Worm (Caenorhabditis elegans) whole organism, L3 larva: ENCODE measurements around the gene oig-8.
A peak's percentile ranks its signal among the peaks of the same experiment; 100 is the strongest.

Experiments
- ZK546.5 ChIP-seq: sonication (generic microtip); optimal IDR thresholded peaks from 2 replicates; lab custom pipeline; 2017; ENCODE audit warnings: missing biosample characterization, missing genetic modification characterization
- aly-2 ChIP-seq: fragments of 150-350 bp; optimal IDR thresholded peaks from 2 replicates; lab custom pipeline; 2014; ENCODE audit warnings: missing biosample characterization, missing genetic modification characterization
- ceh-16 ChIP-seq: sonication (generic microtip); optimal IDR thresholded peaks from 2 replicates; lab custom pipeline; 2017; ENCODE audit warnings: missing biosample characterization, missing genetic modification characterization
- ceh-28 ChIP-seq: fragments of 150-350 bp; optimal IDR thresholded peaks from 2 replicates; lab custom pipeline; 2014; ENCODE audit warnings: missing biosample characterization, missing genetic modification reagents, missing genetic modification characterization
- ceh-9 ChIP-seq: sonication (generic microtip); optimal IDR thresholded peaks from 2 replicates; lab custom pipeline; 2018; ENCODE audit warnings: missing biosample characterization, missing genetic modification characterization
- daf-12 ChIP-seq: fragments of 150-350 bp; optimal IDR thresholded peaks from 2 replicates; lab custom pipeline; 2014; ENCODE audit warnings: missing biosample characterization, missing genetic modification reagents, missing genetic modification characterization
- egl-27 ChIP-seq: sonication (generic microtip); optimal IDR thresholded peaks from 4 replicates; lab custom pipeline; 2017; ENCODE audit warnings: missing biosample characterization, missing genetic modification reagents, missing genetic modification characterization
- egl-5 ChIP-seq: fragments of 150-350 bp; optimal IDR thresholded peaks from 2 replicates; lab custom pipeline; 2017; ENCODE audit warnings: missing biosample characterization, missing genetic modification reagents, missing genetic modification characterization, inconsistent platforms
- elt-1 ChIP-seq: fragments of 150-350 bp; optimal IDR thresholded peaks from 2 replicates; lab custom pipeline; 2014; ENCODE audit warnings: missing biosample characterization, missing genetic modification characterization
- elt-2 ChIP-seq: sonication (generic microtip); optimal IDR thresholded peaks from 2 replicates; lab custom pipeline; 2016; ENCODE audit warnings: missing genetic modification reagents, mild to moderate bottlenecking, missing genetic modification characterization, missing compliant biosample characterization
- elt-3 ChIP-seq, 3 experiments: fragments of 150-350 bp in 1 of 3; sonication (generic microtip) in 2 of 3; optimal IDR thresholded peaks; 2 replicates in 2 of 3; 4 replicates in 1 of 3; lab custom pipeline; 2014 to 2017; ENCODE audit warnings: missing biosample characterization in 3 of 3, missing genetic modification characterization in 3 of 3
- eor-1 ChIP-seq, 2 experiments: fragments of 150-350 bp; optimal IDR thresholded peaks; 2 replicates each; lab custom pipeline; 2014 to 2018; ENCODE audit warnings: missing biosample characterization in 2 of 2, missing genetic modification characterization in 2 of 2
- fkh-10 ChIP-seq: sonication (generic microtip); optimal IDR thresholded peaks from 2 replicates; lab custom pipeline; 2017; ENCODE audit warnings: missing biosample characterization, missing genetic modification reagents, missing genetic modification characterization
- fkh-2 ChIP-seq: fragments of 150-350 bp; optimal IDR thresholded peaks from 2 replicates; lab custom pipeline; 2014; ENCODE audit warnings: missing biosample characterization, missing genetic modification reagents, missing genetic modification characterization
- fos-1 ChIP-seq: fragments of 150-350 bp; optimal IDR thresholded peaks from 2 replicates; lab custom pipeline; 2014; ENCODE audit warnings: missing biosample characterization, missing genetic modification characterization
- hmg-11 ChIP-seq: sonication (generic microtip); optimal IDR thresholded peaks from 2 replicates; lab custom pipeline; 2016; ENCODE audit warnings: missing genetic modification characterization, missing compliant biosample characterization
- lin-15B ChIP-seq: fragments of 150-350 bp; optimal IDR thresholded peaks from 2 replicates; lab custom pipeline; 2014; ENCODE audit warnings: missing biosample characterization, missing genetic modification characterization
- lin-39 ChIP-seq: fragments of 150-350 bp; optimal IDR thresholded peaks from 2 replicates; lab custom pipeline; 2018; ENCODE audit warnings: missing biosample characterization, missing genetic modification reagents, missing genetic modification characterization
- lsy-12 ChIP-seq: sonication (generic microtip); optimal IDR thresholded peaks from 2 replicates; lab custom pipeline; 2016; ENCODE audit warnings: mild to moderate bottlenecking, missing genetic modification characterization, missing compliant biosample characterization
- nhr-11 ChIP-seq: fragments of 150-350 bp; optimal IDR thresholded peaks from 2 replicates; lab custom pipeline; 2014; ENCODE audit warnings: missing biosample characterization, missing genetic modification characterization
- nhr-12 ChIP-seq: fragments of 150-350 bp; optimal IDR thresholded peaks from 2 replicates; lab custom pipeline; 2014; ENCODE audit warnings: missing biosample characterization, missing genetic modification characterization
- nhr-23 ChIP-seq: fragments of 150-350 bp; optimal IDR thresholded peaks from 2 replicates; lab custom pipeline; 2014; ENCODE audit warnings: missing biosample characterization, missing genetic modification reagents, missing genetic modification characterization
- nhr-237 ChIP-seq: fragments of 150-350 bp; optimal IDR thresholded peaks from 2 replicates; lab custom pipeline; 2014; ENCODE audit warnings: missing biosample characterization, missing genetic modification characterization
- nhr-25 ChIP-seq: sonication (generic microtip); optimal IDR thresholded peaks from 2 replicates; lab custom pipeline; 2017; ENCODE audit warnings: missing biosample characterization, missing genetic modification characterization
- nhr-28 ChIP-seq: fragments of 150-350 bp; optimal IDR thresholded peaks from 2 replicates; lab custom pipeline; 2014; ENCODE audit warnings: missing biosample characterization, missing genetic modification characterization
- nhr-43 ChIP-seq: sonication (generic microtip); optimal IDR thresholded peaks from 2 replicates; lab custom pipeline; 2016; ENCODE audit warnings: mild to moderate bottlenecking, missing genetic modification characterization, missing compliant biosample characterization; ENCODE audit not compliant: poor library complexity, severe bottlenecking
- nhr-67 ChIP-seq: fragments of 150-350 bp; optimal IDR thresholded peaks from 2 replicates; lab custom pipeline; 2014; ENCODE audit warnings: missing biosample characterization, missing genetic modification characterization
- nhr-77 ChIP-seq: fragments of 150-350 bp; optimal IDR thresholded peaks from 2 replicates; lab custom pipeline; 2014; ENCODE audit warnings: missing biosample characterization, missing genetic modification characterization
- pha-4 ChIP-seq: fragments of 150-350 bp; optimal IDR thresholded peaks from 2 replicates; lab custom pipeline; 2014; ENCODE audit warnings: missing biosample characterization, missing genetic modification reagents, missing genetic modification characterization
- pqm-1 ChIP-seq: fragments of 150-350 bp; optimal IDR thresholded peaks from 2 replicates; lab custom pipeline; 2017; ENCODE audit warnings: missing biosample characterization, missing genetic modification characterization, inconsistent platforms
- sea-2 ChIP-seq: fragments of 150-350 bp; sonication (generic microtip); optimal IDR thresholded peaks from 4 replicates; lab custom pipeline; 2014; ENCODE audit warnings: missing biosample characterization, missing genetic modification reagents, missing genetic modification characterization
- snpc-4 ChIP-seq: fragments of 150-350 bp; optimal IDR thresholded peaks from 2 replicates; lab custom pipeline; 2014; ENCODE audit warnings: missing biosample characterization, missing genetic modification characterization
- unc-39 ChIP-seq: sonication (generic microtip); optimal IDR thresholded peaks from 4 replicates; lab custom pipeline; 2017; ENCODE audit warnings: missing biosample characterization, missing genetic modification characterization
- unc-62 ChIP-seq: fragments of 150-350 bp; sonication (generic microtip); optimal IDR thresholded peaks from 4 replicates; lab custom pipeline; 2014; ENCODE audit warnings: missing biosample characterization, missing genetic modification reagents, missing genetic modification characterization
- zag-1 ChIP-seq: fragments of 150-350 bp; optimal IDR thresholded peaks from 2 replicates; lab custom pipeline; 2014; ENCODE audit warnings: missing biosample characterization, missing genetic modification characterization
- ztf-11 ChIP-seq: fragments of 150-350 bp; optimal IDR thresholded peaks from 2 replicates; lab custom pipeline; 2014; ENCODE audit warnings: missing biosample characterization, missing genetic modification characterization

oig-8 gene

DNA sequence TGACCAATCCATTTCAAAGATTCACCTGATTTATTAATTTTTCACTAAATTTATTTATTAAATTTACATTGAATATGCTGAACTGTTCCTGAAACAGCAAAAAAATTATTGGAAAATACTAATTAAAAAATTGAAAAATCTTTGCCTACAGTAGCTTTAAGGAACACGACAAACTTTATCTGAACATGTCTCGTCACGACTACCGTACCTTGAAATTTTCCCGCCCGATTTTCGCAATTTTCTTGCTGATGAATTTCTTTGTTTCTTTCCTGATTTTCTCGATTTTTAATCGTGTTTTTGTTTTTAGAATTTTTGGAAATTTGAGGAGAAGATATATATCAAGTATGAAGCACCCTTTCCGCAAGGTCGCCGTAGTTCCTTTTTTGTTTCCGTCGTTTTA, 34.0 kb upstream of the oig-8 start:
- TF ChIP-seq unc-62 (GFP tag; lab: Kevin White, UChicago) (no peak), nhr-25 (tag; lab: Kevin White, UChicago) (peak; percentile 14), sea-2 (GFP tag; lab: Kevin White, UChicago) (no peak), unc-39 (no peak), nhr-43 (no peak), nhr-28 (tag; lab: Kevin White, UChicago) (no peak), ceh-9 (tag; lab: Kevin White, UChicago) (no peak), lin-39 (no peak)

DNA sequence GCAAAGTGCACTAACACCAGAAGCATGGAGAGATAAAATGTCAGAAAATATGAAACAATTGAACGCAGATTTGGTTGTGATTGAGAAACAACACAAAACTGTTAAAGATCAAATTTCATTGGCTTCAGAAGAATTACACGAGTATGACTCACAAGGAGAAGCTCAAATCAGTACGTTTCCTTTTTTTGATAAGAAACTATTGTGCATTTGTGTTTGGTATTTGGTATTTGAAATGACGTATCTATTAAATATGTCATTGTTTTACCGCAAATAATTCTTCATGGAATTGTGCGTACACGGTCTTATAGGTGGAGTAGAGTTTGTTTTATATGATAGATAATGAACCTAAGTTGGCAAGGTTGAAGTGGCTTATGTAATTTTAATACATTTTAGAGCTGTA, 32.6 kb upstream of the oig-8 start:
- TF ChIP-seq elt-2 (tag; lab: Kevin White, UChicago) (peak; percentile 59), snpc-4 (tag; lab: Kevin White, UChicago) (no peak), pqm-1 (peak; percentile 76), nhr-23 (tag; lab: Kevin White, UChicago) (no peak)

DNA sequence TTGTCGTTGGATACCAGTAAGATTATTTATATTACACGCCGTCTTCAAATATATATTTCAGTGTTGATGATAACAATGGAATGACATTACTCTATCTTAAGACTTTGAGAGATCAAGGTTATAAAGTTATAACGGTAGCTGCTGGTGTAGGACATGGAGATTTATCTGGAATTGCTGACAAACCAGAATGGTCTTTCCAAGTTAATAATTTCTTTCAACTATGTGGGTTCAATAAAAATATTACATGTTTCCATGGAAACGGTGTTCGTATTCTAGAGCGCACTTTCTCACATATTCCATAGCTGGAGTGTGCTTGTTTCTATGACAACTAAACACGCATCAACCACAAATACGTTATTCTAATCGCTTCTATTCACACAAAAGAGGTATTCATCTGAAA, 30.8 kb upstream of the oig-8 start, which contains the start of gene ift-74:
TSS of gene ift-74 (plus strand) at position 301 of the 400 bp plus-strand sequence.
- TF ChIP-seq lin-15B (tag; lab: Kevin White, UChicago), result no peak
- no peak for TF ChIP-seq lin-39
- no peak for TF ChIP-seq ceh-28 (tag; lab: Kevin White, UChicago)
- no peak for TF ChIP-seq snpc-4 (tag; lab: Kevin White, UChicago)
- TF ChIP-seq elt-3 (tag; optimal IDR thresholded peaks at IDR 0.05; lab: Kevin White, UChicago), result no peak
- no peak for TF ChIP-seq nhr-77 (tag; lab: Kevin White, UChicago)
- no peak for TF ChIP-seq egl-5 (tag; lab: Kevin White, UChicago)

DNA sequence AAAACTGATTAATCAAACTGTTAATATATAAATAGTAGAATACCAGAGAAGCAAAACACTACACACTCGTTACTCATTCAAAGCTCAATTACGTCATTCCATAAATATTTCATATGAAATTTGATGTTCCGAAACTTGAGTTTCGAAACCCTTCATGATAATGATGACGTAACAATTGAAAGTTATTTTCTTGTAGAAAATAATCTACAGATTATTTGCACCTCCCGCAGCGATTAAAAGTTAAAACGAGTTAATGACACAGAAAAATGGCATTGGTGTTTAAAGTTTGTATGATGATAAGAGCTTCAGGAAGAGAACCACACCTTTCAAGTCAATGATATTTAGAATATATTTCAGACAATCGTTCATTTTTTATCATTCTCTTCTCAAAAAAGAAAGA, 25.0 kb upstream of the oig-8 start, which contains the start of gene H43E16.1:
TSS of gene H43E16.1 (plus strand) at position 375 of the 400 bp plus-strand sequence.
- TF ChIP-seq lsy-12 (tag; lab: Kevin White, UChicago) (no peak), fkh-2 (tag; lab: Kevin White, UChicago) (no peak), aly-2 (no peak), ztf-11 (no peak), pqm-1 (peak; percentile 62), elt-2 (tag; lab: Kevin White, UChicago) (peak; percentile 86), eor-1 (tag; optimal IDR thresholded peaks at IDR 0.05; lab: Kevin White, UChicago) (no peak)

DNA sequence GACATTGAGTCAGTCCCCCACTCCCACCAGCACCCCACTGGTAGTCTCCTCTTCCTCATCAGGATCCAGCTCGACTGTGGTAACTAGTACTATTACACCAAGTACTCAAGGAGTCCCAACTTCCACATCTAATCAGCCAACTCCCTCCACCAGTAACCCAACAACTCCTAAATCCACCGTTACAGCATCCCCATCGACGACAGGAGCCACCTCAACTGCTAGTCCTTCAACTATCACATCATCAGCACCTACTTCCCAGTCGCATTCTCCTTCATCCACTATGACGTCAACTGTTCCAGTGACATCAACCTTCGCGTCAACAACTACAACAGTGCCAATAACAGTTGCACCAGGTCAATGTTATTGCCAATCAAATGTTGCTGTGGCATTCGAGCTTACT, 19.6 kb upstream of the oig-8 start:
- TF ChIP-seq daf-12 (tag; lab: Kevin White, UChicago) (no peak), pha-4 (tag; lab: Kevin White, UChicago) (no peak), nhr-11 (tag; lab: Kevin White, UChicago) (no peak), zag-1 (no peak), nhr-67 (no peak), nhr-12 (tag; lab: Kevin White, UChicago) (no peak), lin-15B (tag; lab: Kevin White, UChicago) (no peak), ztf-11 (no peak), hmg-11 (tag; lab: Kevin White, UChicago) (no peak), fkh-10 (GFP tag; lab: Kevin White, UChicago) (no peak), nhr-237 (tag; lab: Kevin White, UChicago) (no peak), elt-3 (tag; optimal IDR thresholded peaks at IDR 0.05; lab: Kevin White, UChicago) (no peak), ceh-9 (tag; lab: Kevin White, UChicago) (no peak), nhr-23 (tag; lab: Kevin White, UChicago) (no peak), ceh-16 (no peak), fos-1 (tag; lab: Kevin White, UChicago) (no peak), ceh-28 (tag; lab: Kevin White, UChicago) (no peak)

DNA sequence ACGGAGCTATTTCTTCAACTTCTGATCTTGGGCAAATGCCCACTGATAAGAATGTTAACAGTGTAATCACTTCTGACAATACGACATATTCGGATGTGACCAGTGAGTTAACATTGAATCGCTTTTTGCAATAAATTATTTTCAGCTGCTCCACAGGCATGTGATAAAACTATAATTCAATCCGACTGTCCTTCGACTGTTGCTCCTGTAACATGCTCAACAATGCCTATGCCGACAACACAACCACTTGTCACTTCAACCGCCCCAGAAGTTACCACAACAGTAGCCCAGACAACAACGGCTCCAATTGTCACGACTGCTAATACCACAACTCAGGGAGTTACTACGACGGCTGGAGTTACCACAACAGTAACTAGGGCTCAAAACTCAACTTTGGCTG, 18.6 kb upstream of the oig-8 start:
- no peak for TF ChIP-seq fos-1 (tag; lab: Kevin White, UChicago)
- TF ChIP-seq nhr-237 (tag; lab: Kevin White, UChicago), result no peak
- TF ChIP-seq ZK546.5, result no peak
- no peak for TF ChIP-seq lin-15B (tag; lab: Kevin White, UChicago)
- no peak for TF ChIP-seq nhr-43
- no peak for TF ChIP-seq unc-39
- TF ChIP-seq egl-27 (tag; lab: Kevin White, UChicago), result no peak
- no peak for TF ChIP-seq eor-1 (tag; optimal IDR thresholded peaks at IDR 0.05; lab: Kevin White, UChicago)
- TF ChIP-seq elt-1 (tag; lab: Kevin White, UChicago), result no peak
- TF ChIP-seq lsy-12 (tag; lab: Kevin White, UChicago), result no peak
- TF ChIP-seq elt-3 (tag; optimal IDR thresholded peaks at IDR 0.05; lab: Kevin White, UChicago), result no peak
- TF ChIP-seq hmg-11 (tag; lab: Kevin White, UChicago), result no peak
- no peak for TF ChIP-seq lin-39
- no peak for TF ChIP-seq ceh-28 (tag; lab: Kevin White, UChicago)
- no peak for TF ChIP-seq nhr-12 (tag; lab: Kevin White, UChicago)
